Worm (Caenorhabditis elegans) whole organism, L3 larva: ENCODE measurements around the gene algn-7.

Experiments
- aly-2 ChIP-seq: fragments of 150-350 bp; optimal IDR thresholded peaks from 2 replicates; lab custom pipeline; 2014; ENCODE audit warnings: missing biosample characterization, missing genetic modification characterization
- ceh-82 ChIP-seq: fragments of 150-350 bp; optimal IDR thresholded peaks from 2 replicates; lab custom pipeline; 2014; ENCODE audit warnings: missing biosample characterization, missing genetic modification characterization
- egl-27 ChIP-seq: sonication (generic microtip); optimal IDR thresholded peaks from 4 replicates; lab custom pipeline; 2017; ENCODE audit warnings: missing biosample characterization, missing genetic modification reagents, missing genetic modification characterization
- elt-1 ChIP-seq: fragments of 150-350 bp; optimal IDR thresholded peaks from 2 replicates; lab custom pipeline; 2014; ENCODE audit warnings: missing biosample characterization, missing genetic modification characterization
- elt-3 ChIP-seq, 3 experiments: fragments of 150-350 bp in 1 of 3; sonication (generic microtip) in 2 of 3; optimal IDR thresholded peaks; 2 replicates in 2 of 3; 4 replicates in 1 of 3; lab custom pipeline; 2014 to 2017; ENCODE audit warnings: missing biosample characterization in 3 of 3, missing genetic modification characterization in 3 of 3
- fkh-2 ChIP-seq: fragments of 150-350 bp; optimal IDR thresholded peaks from 2 replicates; lab custom pipeline; 2014; ENCODE audit warnings: missing biosample characterization, missing genetic modification reagents, missing genetic modification characterization
- hmg-11 ChIP-seq: sonication (generic microtip); optimal IDR thresholded peaks from 2 replicates; lab custom pipeline; 2016; ENCODE audit warnings: missing genetic modification characterization, missing compliant biosample characterization
- lin-39 ChIP-seq: fragments of 150-350 bp; optimal IDR thresholded peaks from 2 replicates; lab custom pipeline; 2018; ENCODE audit warnings: missing biosample characterization, missing genetic modification reagents, missing genetic modification characterization
- nhr-25 ChIP-seq: sonication (generic microtip); optimal IDR thresholded peaks from 2 replicates; lab custom pipeline; 2017; ENCODE audit warnings: missing biosample characterization, missing genetic modification characterization
- nhr-28 ChIP-seq: fragments of 150-350 bp; optimal IDR thresholded peaks from 2 replicates; lab custom pipeline; 2014; ENCODE audit warnings: missing biosample characterization, missing genetic modification characterization
- snpc-4 ChIP-seq: fragments of 150-350 bp; optimal IDR thresholded peaks from 2 replicates; lab custom pipeline; 2014; ENCODE audit warnings: missing biosample characterization, missing genetic modification characterization
- zag-1 ChIP-seq: fragments of 150-350 bp; optimal IDR thresholded peaks from 2 replicates; lab custom pipeline; 2014; ENCODE audit warnings: missing biosample characterization, missing genetic modification characterization
- ztf-11 ChIP-seq: fragments of 150-350 bp; optimal IDR thresholded peaks from 2 replicates; lab custom pipeline; 2014; ENCODE audit warnings: missing biosample characterization, missing genetic modification characterization

- TF ChIP-seq elt-3 (tag; optimal IDR thresholded peaks at IDR 0.05; lab: Kevin White, UChicago) (no peak), ceh-82 (tag; lab: Kevin White, UChicago) (no peak), ztf-11 (no peak), snpc-4 (no peak), zag-1 (tag; lab: Kevin White, UChicago) (no peak), nhr-28 (tag; lab: Kevin White, UChicago) (no peak), egl-27 (tag; lab: Kevin White, UChicago) (no peak), fkh-2 (tag; lab: Kevin White, UChicago) (no peak), elt-1 (tag; lab: Kevin White, UChicago) (no peak), lin-39 (tag; lab: Kevin White, UChicago) (no peak), hmg-11 (tag; lab: Kevin White, UChicago) (peak; percentile 43), nhr-25 (tag; lab: Kevin White, UChicago) (no peak), aly-2 (no peak)
Observed at ce11 chrV:19908854-19909253, 25.3 kb downstream of the algn-7 start.
